Worm (Caenorhabditis elegans) whole organism, L4/young adult: ENCODE measurements around the gene lips-15.

Experiments
- W03F9.2 ChIP-seq: fragments of 150-350 bp; optimal IDR thresholded peaks from 2 replicates; lab custom pipeline; 2014; ENCODE audit warnings: missing biosample characterization, missing genetic modification characterization
- dao-5 ChIP-seq: sonication (generic microtip); optimal IDR thresholded peaks from 2 replicates; lab custom pipeline; 2016; ENCODE audit warnings: missing genotype, missing genetic modification characterization, moderate library complexity, missing compliant biosample characterization
- him-1 ChIP-seq: sonication (generic microtip); optimal IDR thresholded peaks from 2 replicates; lab custom pipeline; 2016; ENCODE audit warnings: missing genotype, missing genetic modification reagents, missing genetic modification characterization, missing compliant biosample characterization

DNA sequence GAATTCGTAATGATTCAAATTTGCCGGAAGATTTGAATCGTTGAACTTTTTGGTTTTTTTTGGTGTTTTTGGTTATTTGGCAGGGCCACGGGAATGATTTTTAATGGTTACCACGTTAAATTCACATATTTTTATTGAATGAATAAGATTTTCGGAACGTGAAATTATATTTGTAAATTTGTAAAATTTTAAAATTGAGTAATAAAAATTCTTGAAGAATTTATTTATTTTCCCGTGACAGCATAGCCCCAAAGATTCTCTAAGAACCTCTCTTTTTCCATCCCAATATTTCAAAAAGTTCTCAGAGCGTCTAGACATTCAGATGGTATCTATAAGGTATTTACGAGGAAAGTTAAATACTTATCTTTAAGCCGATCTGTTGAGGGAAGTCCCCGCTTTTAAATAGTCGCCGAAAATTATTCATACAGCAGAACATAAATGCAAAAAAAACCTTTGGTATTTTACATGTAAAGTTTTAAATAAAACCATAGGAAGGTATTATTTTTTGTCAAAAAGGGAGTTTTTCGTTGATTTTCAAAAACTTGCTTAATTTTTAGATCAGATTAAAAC is 30.6 kb downstream of the lips-15 start, which contains the start of gene Y38E10A.17:
- TF ChIP-seq W03F9.2 (tag; lab: Kevin White, UChicago) (no peak), him-1 (tag; lab: Kevin White, UChicago) (no peak), dao-5 (tag; lab: Kevin White, UChicago) (no peak)
